Fruit fly (Drosophila melanogaster): ENCODE results near the gene CG8260.

Gene CG8260

DNA sequence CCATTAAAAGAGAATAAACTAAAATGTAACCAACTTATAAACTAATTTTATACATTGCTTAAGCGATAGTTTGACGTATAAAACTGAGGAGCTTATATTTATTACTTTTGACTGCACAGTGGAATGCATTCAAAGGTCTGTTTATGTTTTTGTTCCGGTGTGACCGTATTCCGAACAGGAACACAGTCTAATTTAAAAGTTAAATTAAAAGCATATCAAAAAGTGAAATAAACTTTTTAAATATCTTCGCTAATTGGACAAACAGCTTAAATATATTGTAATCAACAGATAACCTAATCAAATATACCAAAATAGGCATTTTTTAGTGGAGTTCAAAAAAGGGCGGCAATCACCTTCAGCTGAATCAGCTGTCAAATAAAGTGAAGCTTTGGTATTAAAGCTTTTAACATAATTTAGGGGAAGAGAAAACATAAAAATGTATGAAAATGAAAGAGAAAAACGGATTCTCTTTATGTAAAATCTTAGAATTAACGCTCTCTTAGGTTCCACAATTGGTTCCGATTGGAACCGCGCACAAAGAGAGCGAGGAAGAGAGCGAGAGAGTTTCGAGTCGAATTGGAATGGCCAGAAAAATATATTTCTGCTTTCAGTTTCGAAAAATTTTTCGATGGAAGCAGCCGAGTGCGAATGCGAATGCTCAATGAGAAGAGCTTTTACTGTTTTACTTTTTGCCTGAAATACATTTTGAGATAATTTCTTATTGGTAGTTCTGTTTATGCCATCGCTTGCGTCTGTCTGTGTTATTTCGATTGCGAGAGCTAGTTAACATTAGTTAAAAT lies 47.8 kb downstream of the CG8260 start, which contains the start of the genes PGRP-LE and sd (continued):
- TF ChIP-seq Doc2 (GFP tag; IDR thresholded peaks at IDR 0.05), result no peak
- peak; percentile 60 for TF ChIP-seq yki (optimal IDR thresholded peaks at IDR 0.05)
- TF ChIP-seq lov (optimal IDR thresholded peaks at IDR 0.05), result no peak
- TF ChIP-seq lov (GFP tag; IDR thresholded peaks at IDR 0.05), result no peak
- TF ChIP-seq CG11398 (GFP tag; optimal IDR thresholded peaks at IDR 0.05), result no peak
- TF ChIP-seq Med (GFP tag), result peak; percentile 69
- no peak for TF ChIP-seq CG1529 (GFP tag; optimal IDR thresholded peaks at IDR 0.05)
- TF ChIP-seq HLHmδ (GFP tag; optimal IDR thresholded peaks at IDR 0.05), result no peak
- TF ChIP-seq Hand (GFP tag; optimal IDR thresholded peaks at IDR 0.05), result no peak
- no peak for TF ChIP-seq bcd (GFP tag; optimal IDR thresholded peaks at IDR 0.05)
- peak; percentile 57 for TF ChIP-seq nom (GFP tag; optimal IDR thresholded peaks at IDR 0.05)
- TF ChIP-seq jumu (GFP tag; optimal IDR thresholded peaks at IDR 0.05), result no peak
- peak; percentile 18 for TF ChIP-seq CG1603 (tag; optimal IDR thresholded peaks at IDR 0.05)
- TF ChIP-seq sens (GFP tag), result peak; percentile 78
- peak; percentile 78 for TF ChIP-seq Jarid2 (GFP tag; optimal IDR thresholded peaks at IDR 0.05)
- TF ChIP-seq mirr (GFP tag; optimal IDR thresholded peaks at IDR 0.05), result no peak
- no peak for TF ChIP-seq CG7839 (tag; optimal IDR thresholded peaks at IDR 0.05)
- TF ChIP-seq z (GFP tag; IDR thresholded peaks at IDR 0.05), result peak; percentile 77
- peak; percentile 34 for TF ChIP-seq BEAF-32 (GFP tag; optimal IDR thresholded peaks at IDR 0.05)
- peak; percentile 2 for TF ChIP-seq Ets97D (GFP tag; optimal IDR thresholded peaks at IDR 0.05)
- peak; percentile 2 for TF ChIP-seq BtbVII (GFP tag; optimal IDR thresholded peaks at IDR 0.05)
- TF ChIP-seq MBD-R2 (GFP tag; IDR thresholded peaks at IDR 0.05), result no peak
- TF ChIP-seq CG13894 (tag; optimal IDR thresholded peaks at IDR 0.05), result peak; percentile 11
- no peak for TF ChIP-seq Myb (GFP tag; optimal IDR thresholded peaks at IDR 0.05)
- peak; percentile 81 for TF ChIP-seq E2f2 (GFP tag; IDR thresholded peaks at IDR 0.05)
- peak in 1 of 2 experiments; percentile 5 for TF ChIP-seq Hr51 (GFP tag; optimal IDR thresholded peaks at IDR 0.05)
- TF ChIP-seq CG8290 (GFP tag; optimal IDR thresholded peaks at IDR 0.05), result no peak
- TF ChIP-seq CG8290 (tag; optimal IDR thresholded peaks at IDR 0.05), result no peak
- peak; percentile 32; the same call in 2 of the 3 replicates for TF ChIP-seq row (GFP tag; IDR thresholded peaks at IDR 0.05)
- TF ChIP-seq E2f1 (GFP tag; IDR thresholded peaks at IDR 0.05), result no peak
- TF ChIP-seq gfzf (GFP tag; optimal IDR thresholded peaks at IDR 0.05), result peak; percentile 43
- TF ChIP-seq Doc3 (GFP tag; IDR thresholded peaks at IDR 0.05; ENCODE audit: partially characterized antibody), result 0 out of 3 replicates have a peak, but pooled peaks have one; percentile 11
- TF ChIP-seq CoRest (tag; optimal IDR thresholded peaks at IDR 0.05), result peak; percentile 12
- TF ChIP-seq mam (GFP tag; optimal IDR thresholded peaks at IDR 0.05), result peak; percentile 8
- TF ChIP-seq Six4 (GFP tag; optimal IDR thresholded peaks at IDR 0.05), result no peak
- TF ChIP-seq CG12299 (tag; optimal IDR thresholded peaks at IDR 0.05), result no peak
- no peak for TF ChIP-seq CG1602 (GFP tag; optimal IDR thresholded peaks at IDR 0.05)
- no peak for TF ChIP-seq oc (tag; optimal IDR thresholded peaks at IDR 0.05)
- TF ChIP-seq sd (tag; optimal IDR thresholded peaks at IDR 0.05), result peak; percentile 48
- TF ChIP-seq Hmx (GFP tag; optimal IDR thresholded peaks at IDR 0.05), result peak; percentile 34
- no peak for TF ChIP-seq jigr1 (GFP tag; IDR thresholded peaks at IDR 0.05)
- TF ChIP-seq ci (GFP tag; IDR thresholded peaks at IDR 0.05), result peak; percentile 23; the same call in 1 of the 3 replicates
- no peak for TF ChIP-seq CG15601 (tag; optimal IDR thresholded peaks at IDR 0.05)
- TF ChIP-seq CG1647 (GFP tag; optimal IDR thresholded peaks at IDR 0.05), result no peak
- TF ChIP-seq C15 (GFP tag; IDR thresholded peaks at IDR 0.05), result no peak
- TF ChIP-seq cg (GFP tag; optimal IDR thresholded peaks at IDR 0.05), result peak; percentile 54
- peak in 1 of 2 experiments; percentile 14 for TF ChIP-seq Eip74EF (GFP tag; optimal IDR thresholded peaks at IDR 0.05)
- TF ChIP-seq hbn (GFP tag; IDR thresholded peaks at IDR 0.05; ENCODE audit: partially characterized antibody), result no peak
- peak; percentile 54; the same call in 2 of the 3 replicates for TF ChIP-seq CG34224 (GFP tag; IDR thresholded peaks at IDR 0.05; ENCODE audit: partially characterized antibody)
